Fruit fly (Drosophila melanogaster) Kc167 (cell line): ENCODE measurements around the gene Tbc1d22.

Experiments
- Myc ChIP-seq: fragments of >200 bp; optimal IDR thresholded peaks from 2 replicates; lab custom pipeline; 2017; ENCODE audit warnings: missing external identifiers
- Sin3A ChIP-seq: fragments of >200 bp; optimal IDR thresholded peaks from 2 replicates; lab custom pipeline; 2018; ENCODE audit warnings: missing external identifiers
- h ChIP-seq: fragments of >200 bp; optimal IDR thresholded peaks from 3 replicates; lab custom pipeline; 2018; ENCODE audit warnings: missing external identifiers
- insv ChIP-seq: fragments of >200 bp; optimal IDR thresholded peaks from 3 replicates; lab custom pipeline; 2018; ENCODE audit warnings: missing external identifiers
- psq ChIP-seq: fragments of >200 bp; optimal IDR thresholded peaks from 2 replicates; lab custom pipeline; 2017; ENCODE audit warnings: missing external identifiers
- ttk ChIP-seq: sonication (Bioruptor generic); optimal IDR thresholded peaks from 2 replicates; lab custom pipeline; 2017; ENCODE audit warnings: missing external identifiers

Gene Tbc1d22

DNA sequence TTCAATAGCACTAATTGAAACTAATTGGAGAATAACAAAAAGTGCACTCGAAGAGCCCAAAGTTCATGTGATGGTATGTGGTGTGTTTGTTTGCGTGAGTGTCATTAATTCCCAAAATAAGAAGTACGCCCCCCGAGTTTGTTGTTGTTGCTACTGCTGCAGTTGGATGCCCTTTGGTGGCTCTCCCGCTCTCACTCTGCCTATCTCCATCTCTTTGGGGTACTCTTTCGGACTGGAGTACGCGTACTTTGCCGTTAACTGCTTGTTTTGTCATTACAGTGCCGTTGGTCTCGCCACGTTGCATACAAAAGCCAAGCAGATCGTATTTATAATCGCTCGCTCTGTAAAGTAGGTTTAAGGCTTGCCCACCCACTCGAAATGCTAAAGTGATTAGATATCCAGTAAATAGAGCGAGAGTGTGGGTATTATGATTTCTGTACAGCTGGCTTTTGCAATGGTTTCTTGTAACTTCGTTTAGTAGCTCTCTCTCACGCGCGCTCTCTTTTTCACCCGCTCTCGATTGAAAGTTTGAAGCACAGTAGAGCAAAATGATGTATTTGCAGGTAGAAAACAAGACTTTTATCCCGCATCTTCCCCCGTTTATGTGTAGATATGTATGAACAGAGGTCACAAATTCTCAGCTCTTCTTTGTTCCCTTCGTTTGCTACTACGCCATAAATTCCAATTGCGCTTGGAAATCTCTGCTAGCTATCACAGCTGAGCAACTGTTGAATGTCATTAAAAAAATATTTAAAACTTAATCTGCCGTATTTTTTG, 10.2 kb downstream of the Tbc1d22 start:
- no peak for TF ChIP-seq Myc (lab: Kevin White, UChicago)

DNA sequence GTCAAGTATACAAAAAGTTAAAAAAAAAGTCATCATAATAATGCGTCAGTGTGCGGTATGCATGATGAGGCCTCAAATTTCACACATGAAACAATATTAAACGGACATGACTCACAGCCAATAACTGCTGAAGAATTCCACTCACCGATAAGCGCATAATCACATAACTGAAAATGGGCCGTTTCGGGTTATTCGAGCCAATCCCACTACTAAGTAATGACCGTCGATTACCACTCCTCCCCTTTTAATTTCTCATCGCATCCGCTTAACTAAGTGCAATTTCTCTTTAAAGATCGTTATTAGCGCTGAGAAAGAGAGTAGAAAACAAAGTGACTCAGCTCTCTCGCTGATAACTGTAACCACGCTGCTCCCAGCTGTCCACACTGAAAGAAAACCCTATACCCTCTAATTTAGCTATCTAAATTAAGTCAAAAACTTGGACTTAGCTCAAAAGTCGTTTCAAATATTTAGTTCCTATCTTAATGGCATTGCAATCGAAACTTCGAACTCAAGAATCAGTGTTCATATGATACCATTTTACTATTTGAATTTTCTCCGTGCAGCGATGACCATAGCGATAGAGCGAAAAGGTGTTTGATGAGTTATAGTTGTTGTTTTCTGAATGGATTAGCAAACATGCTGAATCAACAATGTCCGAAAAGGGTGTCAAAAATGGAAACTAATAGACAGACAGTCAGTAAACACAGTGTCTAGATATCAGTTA, 10.9 kb downstream of the Tbc1d22 start:
- TF ChIP-seq ttk (lab: Kevin White, UChicago) (no peak), insv (lab: Kevin White, UChicago) (no peak), psq (lab: Kevin White, UChicago) (no peak), Sin3A (lab: Kevin White, UChicago) (no peak), Myc (lab: Kevin White, UChicago) (no peak), h (no peak)

DNA sequence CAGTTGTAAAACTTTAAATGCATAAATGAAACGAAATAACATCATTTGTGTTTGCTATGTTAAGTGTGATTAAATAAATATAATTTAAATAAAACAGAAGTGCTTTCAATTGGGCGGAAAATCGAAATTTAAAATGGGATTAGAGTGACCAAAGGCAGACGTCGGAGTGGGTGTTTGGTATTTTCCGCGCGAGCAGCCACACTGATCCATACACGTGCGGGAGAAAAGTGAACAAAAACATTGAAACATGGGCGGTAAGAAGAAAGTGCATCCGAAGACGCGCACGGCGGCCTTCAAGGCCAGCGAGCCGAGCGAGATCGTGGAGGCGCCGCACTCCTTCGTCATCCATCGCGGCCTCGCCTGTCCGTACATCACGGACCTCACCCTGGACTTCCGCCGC, 14.1 kb downstream of the Tbc1d22 start, which contains the start of gene ppan:
TSS of gene ppan (plus strand) at position 198 of the 400 bp plus-strand sequence.
- no peak for TF ChIP-seq h

DNA sequence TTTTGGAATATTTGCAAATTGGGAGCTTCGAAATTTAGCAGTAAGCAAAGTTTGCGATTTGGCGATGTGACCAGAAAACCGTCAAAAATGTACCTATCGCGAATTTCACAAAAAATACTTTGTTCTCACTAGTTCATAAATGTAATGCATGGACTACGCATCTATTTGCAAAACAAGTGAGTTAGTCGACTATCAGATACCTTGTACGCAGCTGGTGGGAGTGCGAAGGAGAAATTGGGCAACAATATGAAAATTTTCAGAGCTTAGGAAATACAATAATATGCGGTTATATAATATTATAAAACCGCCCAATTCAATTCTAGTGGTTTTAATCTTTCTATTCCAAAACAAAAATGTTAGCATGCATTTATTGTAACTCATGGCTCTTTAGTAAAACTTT, 16.8 kb downstream of the Tbc1d22 start, which contains the start of gene Bdbt:
TSS of gene Bdbt (minus strand) at position 73 of the 400 bp plus-strand sequence.
- TF ChIP-seq ttk (lab: Kevin White, UChicago): no peak
- no peak for TF ChIP-seq h
- no peak for TF ChIP-seq Sin3A (lab: Kevin White, UChicago)
- no peak for TF ChIP-seq insv (lab: Kevin White, UChicago)
- TF ChIP-seq psq (lab: Kevin White, UChicago): no peak
- TF ChIP-seq Myc (lab: Kevin White, UChicago): no peak

DNA sequence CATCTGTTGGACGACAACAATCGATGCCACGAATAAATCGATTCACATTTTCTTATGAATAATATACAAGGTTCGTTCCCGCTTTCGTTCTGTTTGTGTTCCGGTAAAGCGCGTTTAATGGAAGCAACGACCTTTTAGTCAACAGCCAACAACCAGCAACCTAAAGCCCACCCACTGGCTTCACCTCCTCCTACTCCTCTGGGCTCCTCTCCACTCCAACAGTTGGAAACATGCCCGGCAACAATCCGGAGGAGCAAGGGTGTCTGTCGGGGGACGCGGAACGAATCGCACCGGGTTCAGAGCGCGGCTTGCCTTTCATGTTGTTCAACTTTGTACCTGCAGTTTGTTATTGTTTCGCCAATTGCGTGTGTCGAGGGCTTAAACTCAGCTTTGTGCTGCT, 22.2 kb downstream of the Tbc1d22 start:
- no peak for TF ChIP-seq Myc (lab: Kevin White, UChicago)
- no peak for TF ChIP-seq insv (lab: Kevin White, UChicago)
- TF ChIP-seq psq (lab: Kevin White, UChicago): no peak
- TF ChIP-seq Sin3A (lab: Kevin White, UChicago): no peak
- no peak for TF ChIP-seq h
- TF ChIP-seq ttk (lab: Kevin White, UChicago): no peak

DNA sequence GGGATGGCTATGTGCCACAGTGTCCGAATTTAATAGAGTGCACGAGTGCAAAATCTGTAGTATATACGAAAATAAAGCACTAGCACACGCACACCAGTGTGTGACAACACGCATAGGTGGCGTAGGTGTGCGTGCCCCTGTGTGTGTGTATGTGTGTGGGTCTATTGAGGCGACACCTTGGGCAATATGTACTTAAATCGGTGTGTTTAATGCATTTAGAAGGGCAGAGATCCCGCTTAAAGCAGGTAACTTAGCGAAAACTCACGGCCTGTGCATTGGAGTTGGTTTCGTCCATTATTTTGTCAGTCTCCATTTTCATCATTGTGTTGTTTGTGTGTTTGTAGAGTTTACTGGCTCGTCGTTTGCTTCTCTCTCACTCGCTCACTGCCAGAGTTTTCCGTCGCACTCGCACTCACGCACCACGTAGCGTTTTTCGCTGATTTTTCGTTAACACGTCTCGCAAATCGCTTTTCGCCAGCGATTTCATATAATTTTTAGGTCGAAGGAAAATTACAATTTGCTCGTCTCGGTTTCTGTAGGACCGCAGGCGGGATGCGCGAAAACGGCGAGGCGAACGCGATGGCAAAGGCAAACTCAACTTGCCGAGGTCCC, 24.8 kb downstream of the Tbc1d22 start:
- no peak for TF ChIP-seq psq (lab: Kevin White, UChicago)
- TF ChIP-seq Myc (lab: Kevin White, UChicago): no peak
- TF ChIP-seq Sin3A (lab: Kevin White, UChicago): no peak
- TF ChIP-seq insv (lab: Kevin White, UChicago): no peak
- TF ChIP-seq h: no peak
- TF ChIP-seq ttk (lab: Kevin White, UChicago): no peak

DNA sequence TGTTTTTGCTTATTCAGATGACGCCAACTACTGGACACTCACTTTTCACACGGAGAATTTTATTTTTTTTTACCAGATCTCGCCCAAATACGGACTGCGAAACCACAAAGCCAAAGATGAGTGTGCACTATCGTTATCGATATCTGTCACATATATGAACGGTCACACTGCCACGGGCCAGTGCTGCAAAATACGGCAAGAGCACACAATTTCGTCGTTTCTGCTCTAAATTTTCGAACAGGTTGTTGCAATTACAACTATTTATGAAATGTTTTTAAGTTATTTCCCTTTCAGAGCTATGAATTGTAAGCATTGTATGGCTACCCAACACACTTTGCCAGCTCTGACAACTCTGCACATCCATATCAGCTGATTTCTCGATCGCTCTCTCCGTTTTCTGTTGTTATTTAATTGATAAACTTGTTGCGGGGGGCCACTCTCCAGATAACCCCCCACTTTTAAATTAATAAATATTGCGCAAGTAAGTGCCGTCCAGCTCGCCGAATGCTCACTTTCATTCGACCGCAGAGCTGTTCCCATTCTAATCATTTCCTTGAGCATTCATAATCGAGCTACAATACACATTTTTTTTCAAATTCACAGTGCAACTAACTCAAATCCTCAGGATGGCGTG, 25.5 kb downstream of the Tbc1d22 start, which contains the start of the genes slmb and CG5793:
TSS of gene slmb (minus strand) at position 134 of the 634 bp plus-strand sequence.
TSS of gene CG5793 (plus strand) at position 222 of the 634 bp plus-strand sequence.
- TF ChIP-seq Sin3A (lab: Kevin White, UChicago) (no peak), psq (lab: Kevin White, UChicago) (no peak), h (no peak), ttk (lab: Kevin White, UChicago) (no peak), insv (lab: Kevin White, UChicago) (no peak), Myc (lab: Kevin White, UChicago) (no peak)

DNA sequence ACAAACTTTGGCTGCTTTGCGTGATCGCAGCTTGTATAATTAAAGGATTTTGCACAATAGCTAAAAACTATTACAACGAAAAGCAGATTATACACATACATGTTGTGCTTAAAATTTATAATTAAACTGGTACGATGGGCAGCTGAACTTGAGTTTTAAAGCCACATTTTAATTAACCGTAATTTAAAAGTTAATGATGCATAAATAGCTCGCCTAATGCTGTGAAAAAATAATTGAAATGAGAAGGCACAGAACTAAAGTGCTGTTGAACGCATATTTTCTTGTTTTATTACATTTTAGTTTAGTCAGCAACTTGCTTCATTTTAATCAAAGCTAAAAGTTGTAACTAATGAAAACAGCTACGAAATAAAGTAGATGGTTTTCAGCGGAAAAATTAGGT, 27.6 kb downstream of the Tbc1d22 start, which contains the start of gene Obp93a:
TSS of gene Obp93a (minus strand) at position 101 of the 400 bp plus-strand sequence.
- no peak for TF ChIP-seq ttk (lab: Kevin White, UChicago)
- no peak for TF ChIP-seq Sin3A (lab: Kevin White, UChicago)
- no peak for TF ChIP-seq Myc (lab: Kevin White, UChicago)
- TF ChIP-seq h: no peak
- no peak for TF ChIP-seq psq (lab: Kevin White, UChicago)
- no peak for TF ChIP-seq insv (lab: Kevin White, UChicago)

DNA sequence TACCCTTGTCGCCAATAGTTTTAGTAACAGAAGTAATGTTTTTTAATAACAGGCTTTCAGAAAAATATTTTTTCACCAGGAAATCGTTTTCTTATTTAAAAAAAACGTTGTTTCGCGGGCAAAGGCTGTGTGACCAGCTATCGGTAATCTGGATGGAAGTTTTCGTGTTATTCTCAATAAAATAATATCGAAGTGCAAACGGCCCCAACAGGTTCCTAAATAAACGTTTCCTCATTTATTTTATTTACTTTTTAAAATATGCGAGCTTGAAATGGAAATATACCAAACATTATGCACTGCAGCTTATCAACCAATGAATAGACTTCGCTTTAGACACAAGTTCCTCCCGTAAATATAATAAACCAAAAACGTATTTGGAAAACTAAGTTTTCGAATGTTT, 28.1 kb downstream of the Tbc1d22 start, which contains the start of gene Ice2:
TSS of gene Ice2 (plus strand) at position 167 of the 400 bp plus-strand sequence.
- TF ChIP-seq insv (lab: Kevin White, UChicago) (no peak), h (no peak), Sin3A (lab: Kevin White, UChicago) (no peak), Myc (lab: Kevin White, UChicago) (no peak), psq (lab: Kevin White, UChicago) (no peak), ttk (lab: Kevin White, UChicago) (no peak)

DNA sequence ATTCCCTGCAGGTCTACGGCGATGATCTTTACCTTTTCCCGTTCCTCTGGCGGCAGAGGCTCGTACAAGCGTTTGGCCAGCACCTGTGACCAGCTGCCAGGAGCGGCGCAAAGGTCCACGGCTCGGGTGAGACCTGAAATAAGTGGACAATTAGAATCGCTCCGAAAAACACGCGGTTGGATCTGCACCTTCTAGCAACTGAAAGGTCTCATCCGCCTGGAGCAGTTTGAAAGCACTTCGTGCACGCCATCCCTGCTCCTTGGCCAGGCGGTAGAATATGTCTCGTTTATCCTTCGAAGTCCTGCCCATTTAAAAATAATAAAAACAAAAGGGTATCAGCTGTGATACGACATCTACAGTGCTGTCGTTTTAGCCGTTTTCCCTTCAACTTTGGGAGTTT, 31.5 kb downstream of the Tbc1d22 start, which contains the start of gene Trm7-34:
TSS of gene Trm7-34 (minus strand) at position 365 of the 400 bp plus-strand sequence.
- TF ChIP-seq Myc (lab: Kevin White, UChicago) (no peak), Sin3A (lab: Kevin White, UChicago) (no peak)

DNA sequence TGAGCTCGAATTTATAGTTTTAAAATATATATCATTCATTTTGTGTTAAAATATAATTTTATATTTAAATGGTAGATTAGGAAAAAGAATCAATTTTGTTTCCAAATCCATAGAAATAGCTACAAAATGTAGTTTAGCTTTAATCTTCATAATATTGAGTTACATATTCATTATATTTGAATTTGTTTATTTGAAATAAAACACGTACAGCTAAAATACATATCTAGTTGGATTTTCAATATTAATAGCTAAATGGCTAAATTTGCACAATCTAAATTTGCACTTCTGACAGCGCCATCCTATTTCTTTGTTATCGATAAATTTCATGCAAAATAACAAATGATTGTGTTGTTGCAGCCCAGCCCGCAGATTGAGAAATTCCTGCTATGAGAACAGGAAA, 32.0 kb downstream of the Tbc1d22 start, which contains the start of gene Usp8:
TSS of gene Usp8 (plus strand) at position 312 of the 400 bp plus-strand sequence.
- TF ChIP-seq insv (lab: Kevin White, UChicago) (no peak), Myc (lab: Kevin White, UChicago) (no peak), psq (lab: Kevin White, UChicago) (no peak), ttk (lab: Kevin White, UChicago) (no peak), h (no peak), Sin3A (lab: Kevin White, UChicago) (no peak)
